Fruit fly (Drosophila melanogaster): ENCODE measurements around the gene CG9040.

dm6 chr3L:13952484-13953048, 35.1 kb upstream of the CG9040 start:
- TF ChIP-seq Ets98B (GFP tag; IDR thresholded peaks at IDR 0.05) (no peak), D1 (tag; optimal IDR thresholded peaks at IDR 0.05) (no peak), gl (tag; optimal IDR thresholded peaks at IDR 0.05) (no peak), CG15710 (tag; optimal IDR thresholded peaks at IDR 0.05) (no peak), CG32121 (GFP tag; IDR thresholded peaks at IDR 0.05) (no peak)

All from whole organism, pupa.